Worm (Caenorhabditis elegans): Measurements from ENCODE around the gene T22D1.18.

- TF ChIP-seq hmg-4 (GFP tag; optimal IDR thresholded peaks at IDR 0.05) (no peak), F13C5.2 (tag; optimal IDR thresholded peaks at IDR 0.05) (no peak)
These were observed 26.9 kb upstream of the T22D1.18 start for ce11 chrIV:6946832-6947231.
